Worm (Caenorhabditis elegans): ENCODE results near the gene set-3.

DNA sequence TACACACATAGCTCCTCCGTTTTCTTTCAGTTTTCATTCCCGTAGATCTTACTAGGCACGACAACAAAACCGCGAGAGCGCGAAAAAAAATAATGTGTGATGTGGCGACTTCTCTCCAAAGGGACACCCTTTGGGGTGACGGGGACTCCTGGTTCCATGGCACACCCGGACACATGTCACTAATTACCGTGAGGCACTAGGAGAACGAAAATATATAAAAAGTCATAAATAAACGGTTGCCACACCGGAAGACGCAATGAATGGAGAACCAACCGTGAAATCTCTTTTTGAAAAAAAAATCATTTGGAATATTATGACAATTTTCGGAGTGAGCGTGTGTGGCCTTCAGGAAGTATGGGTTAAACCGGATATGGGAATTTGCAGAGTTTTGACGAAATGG lies 36.0 kb upstream of the set-3 start:
- TF ChIP-seq ama-1 (optimal IDR thresholded peaks at IDR 0.05) (no peak), tbx-11 (GFP tag; IDR thresholded peaks at IDR 0.05) (no peak), ceh-36 (tag; optimal IDR thresholded peaks at IDR 0.05) (no peak), hmg-4 (GFP tag; optimal IDR thresholded peaks at IDR 0.05) (no peak), hnd-1 (tag; optimal IDR thresholded peaks at IDR 0.05) (no peak), tbx-37 (GFP tag; conservative IDR thresholded peaks at IDR 0.05) (no peak), hmbx-1 (tag; optimal IDR thresholded peaks at IDR 0.05) (no peak), flt-1 (GFP tag; IDR thresholded peaks at IDR 0.05) (no peak)

Measured in whole organism, early embryonic.